Worm (Caenorhabditis elegans): Measurements from ENCODE around the gene Y25C1A.2.

Y25C1A.2 gene

ce11 chrII:3112313-3112712 is at the start of gene Y25C1A.2:
Gene Y25C1A.2, plus strand, starts transcription at chrII:3112613.
- TF ChIP-seq lim-6 (tag; optimal IDR thresholded peaks at IDR 0.05) (no peak), mec-3 (tag; optimal IDR thresholded peaks at IDR 0.05; ENCODE audit: borderline replicate concordance) (no peak), ceh-14 (tag; optimal IDR thresholded peaks at IDR 0.05) (no peak), unc-86 (tag; optimal IDR thresholded peaks at IDR 0.05) (no peak), lin-11 (tag; optimal IDR thresholded peaks at IDR 0.05) (no peak), ceh-6 (GFP tag; optimal IDR thresholded peaks at IDR 0.05) (no peak), dmd-4 (tag; optimal IDR thresholded peaks at IDR 0.05; ENCODE audit: borderline replicate concordance) (no peak), hlh-8 (tag; optimal IDR thresholded peaks at IDR 0.05) (no peak), Y22D7AL.16 (tag; optimal IDR thresholded peaks at IDR 0.05) (no peak), tbx-2 (tag; optimal IDR thresholded peaks at IDR 0.05) (no peak), tbx-7 (tag; optimal IDR thresholded peaks at IDR 0.05) (no peak), ceh-2 (tag; optimal IDR thresholded peaks at IDR 0.05) (no peak), odd-2 (tag; optimal IDR thresholded peaks at IDR 0.05) (no peak), ceh-31 (tag; optimal IDR thresholded peaks at IDR 0.05) (no peak), pax-1 (tag; optimal IDR thresholded peaks at IDR 0.05) (no peak), hlh-13 (GFP tag; optimal IDR thresholded peaks at IDR 0.05) (no peak), pha-2 (tag; optimal IDR thresholded peaks at IDR 0.05) (no peak), fkh-6 (tag; optimal IDR thresholded peaks at IDR 0.05) (no peak)

- TF ChIP-seq ceh-19 (GFP tag; optimal IDR thresholded peaks at IDR 0.05): no peak
- TF ChIP-seq nfya-1 (tag; optimal IDR thresholded peaks at IDR 0.05): no peak
- no peak for TF ChIP-seq rnt-1 (tag; optimal IDR thresholded peaks at IDR 0.05)
These were observed 49.5 kb upstream of the Y25C1A.2 start for ce11 chrII:3062876-3063275.

DNA sequence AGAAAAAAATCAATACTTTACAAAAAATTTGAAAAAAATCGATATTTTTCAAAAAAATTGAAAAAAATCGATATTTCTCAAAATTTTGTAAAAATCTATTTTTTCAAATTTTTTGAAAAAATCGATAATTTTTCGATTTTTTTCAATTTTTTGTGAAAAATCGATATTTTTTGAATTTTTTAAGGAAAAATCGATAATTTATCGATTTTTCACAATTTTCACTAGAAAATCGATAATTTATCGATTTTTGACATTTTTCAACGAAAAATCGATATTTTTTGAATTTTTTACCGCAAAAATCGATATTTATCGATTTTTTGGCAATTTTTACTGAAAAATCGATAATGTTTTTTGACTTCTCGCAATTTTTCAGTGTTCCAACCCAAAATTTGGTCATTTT is 49.0 kb upstream of the Y25C1A.2 start:
- TF ChIP-seq ceh-14 (tag; optimal IDR thresholded peaks at IDR 0.05) (no peak), ceh-48 (tag; optimal IDR thresholded peaks at IDR 0.05) (peak; percentile 62)

ce11 chrII:3063984-3064383 is 48.4 kb upstream of the Y25C1A.2 start:
- TF ChIP-seq ceh-48 (tag; optimal IDR thresholded peaks at IDR 0.05) (peak; percentile 52), gmeb-2 (tag; optimal IDR thresholded peaks at IDR 0.05) (no peak)

DNA sequence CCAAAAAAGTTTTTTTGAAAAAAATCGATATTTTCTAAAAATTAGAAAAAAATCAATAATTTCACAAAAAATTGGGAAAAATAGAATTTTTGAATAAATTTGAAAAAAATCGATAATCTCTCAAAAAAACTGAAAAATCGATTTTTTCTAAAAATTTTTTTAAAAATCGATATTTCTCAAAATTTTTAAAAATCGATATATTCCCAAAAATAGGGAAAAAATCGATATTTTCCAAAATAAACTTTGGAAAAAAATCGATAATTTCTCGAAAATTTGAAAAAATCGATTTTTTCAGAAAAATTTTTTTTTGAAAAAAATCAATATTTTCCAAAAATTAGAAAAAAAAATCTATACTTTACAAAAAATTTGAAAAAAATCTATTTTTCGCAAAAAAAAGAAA is 47.8 kb upstream of the Y25C1A.2 start:
- TF ChIP-seq unc-86 (tag; optimal IDR thresholded peaks at IDR 0.05): no peak
- no peak for TF ChIP-seq odd-2 (tag; optimal IDR thresholded peaks at IDR 0.05)
- TF ChIP-seq rnt-1 (tag; optimal IDR thresholded peaks at IDR 0.05): no peak
- peak; percentile 20 for TF ChIP-seq ceh-48 (tag; optimal IDR thresholded peaks at IDR 0.05)

- TF ChIP-seq zip-5 (tag; optimal IDR thresholded peaks at IDR 0.05) (no peak), pros-1 (tag; optimal IDR thresholded peaks at IDR 0.05) (no peak), sdc-2 (tag; optimal IDR thresholded peaks at IDR 0.05) (no peak), tbx-7 (tag; optimal IDR thresholded peaks at IDR 0.05) (no peak), hlh-13 (GFP tag; optimal IDR thresholded peaks at IDR 0.05) (no peak), ceh-48 (tag; optimal IDR thresholded peaks at IDR 0.05) (no peak)
These were observed 47.3 kb upstream of the Y25C1A.2 start for ce11 chrII:3065086-3065485.

- TF ChIP-seq ceh-48 (tag; optimal IDR thresholded peaks at IDR 0.05) (peak; percentile 15), pqm-1 (tag; optimal IDR thresholded peaks at IDR 0.05) (no peak)
These were observed 46.0 kb upstream of the Y25C1A.2 start for ce11 chrII:3066401-3066800.

ce11 chrII:3067447-3067846 is 45.0 kb upstream of the Y25C1A.2 start:
- no peak for TF ChIP-seq ceh-19 (GFP tag; optimal IDR thresholded peaks at IDR 0.05)
- TF ChIP-seq ceh-48 (tag; optimal IDR thresholded peaks at IDR 0.05): peak; percentile 33
- TF ChIP-seq hlh-6 (tag; optimal IDR thresholded peaks at IDR 0.05): no peak
